Worm (Caenorhabditis elegans) whole organism, L3 larva: ENCODE measurements around the gene apa-2.

Source experiments
- ZK546.5 ChIP-seq: sonication (generic microtip); optimal IDR thresholded peaks from 2 replicates; lab custom pipeline; 2017; ENCODE audit warnings: missing biosample characterization, missing genetic modification characterization
- aly-2 ChIP-seq: fragments of 150-350 bp; optimal IDR thresholded peaks from 2 replicates; lab custom pipeline; 2014; ENCODE audit warnings: missing biosample characterization, missing genetic modification characterization
- ama-1 ChIP-seq: fragments of 150-350 bp; optimal IDR thresholded peaks from 2 replicates; lab custom pipeline; 2018
- ceh-16 ChIP-seq: sonication (generic microtip); optimal IDR thresholded peaks from 2 replicates; lab custom pipeline; 2017; ENCODE audit warnings: missing biosample characterization, missing genetic modification characterization
- ceh-28 ChIP-seq: fragments of 150-350 bp; optimal IDR thresholded peaks from 2 replicates; lab custom pipeline; 2014; ENCODE audit warnings: missing biosample characterization, missing genetic modification reagents, missing genetic modification characterization
- daf-12 ChIP-seq: fragments of 150-350 bp; optimal IDR thresholded peaks from 2 replicates; lab custom pipeline; 2014; ENCODE audit warnings: missing biosample characterization, missing genetic modification reagents, missing genetic modification characterization
- egl-27 ChIP-seq: sonication (generic microtip); optimal IDR thresholded peaks from 4 replicates; lab custom pipeline; 2017; ENCODE audit warnings: missing biosample characterization, missing genetic modification reagents, missing genetic modification characterization
- egl-5 ChIP-seq: fragments of 150-350 bp; optimal IDR thresholded peaks from 2 replicates; lab custom pipeline; 2017; ENCODE audit warnings: missing biosample characterization, missing genetic modification reagents, missing genetic modification characterization, inconsistent platforms
- elt-3 ChIP-seq, 3 experiments: fragments of 150-350 bp in 1 of 3; sonication (generic microtip) in 2 of 3; optimal IDR thresholded peaks; 2 replicates in 2 of 3; 4 replicates in 1 of 3; lab custom pipeline; 2014 to 2017; ENCODE audit warnings: missing biosample characterization in 3 of 3, missing genetic modification characterization in 3 of 3
- eor-1 ChIP-seq, 2 experiments: fragments of 150-350 bp; optimal IDR thresholded peaks; 2 replicates each; lab custom pipeline; 2014 to 2018; ENCODE audit warnings: missing biosample characterization in 2 of 2, missing genetic modification characterization in 2 of 2
- fkh-2 ChIP-seq: fragments of 150-350 bp; optimal IDR thresholded peaks from 2 replicates; lab custom pipeline; 2014; ENCODE audit warnings: missing biosample characterization, missing genetic modification reagents, missing genetic modification characterization
- hmg-11 ChIP-seq: sonication (generic microtip); optimal IDR thresholded peaks from 2 replicates; lab custom pipeline; 2016; ENCODE audit warnings: missing genetic modification characterization, missing compliant biosample characterization
- jun-1 ChIP-seq: fragments of 150-350 bp; optimal IDR thresholded peaks from 2 replicates; lab custom pipeline; 2014; ENCODE audit warnings: missing biosample characterization, missing genetic modification reagents, missing genetic modification characterization
- lin-15B ChIP-seq: fragments of 150-350 bp; optimal IDR thresholded peaks from 2 replicates; lab custom pipeline; 2014; ENCODE audit warnings: missing biosample characterization, missing genetic modification characterization
- lin-39 ChIP-seq: fragments of 150-350 bp; optimal IDR thresholded peaks from 2 replicates; lab custom pipeline; 2018; ENCODE audit warnings: missing biosample characterization, missing genetic modification reagents, missing genetic modification characterization
- lsy-12 ChIP-seq: sonication (generic microtip); optimal IDR thresholded peaks from 2 replicates; lab custom pipeline; 2016; ENCODE audit warnings: mild to moderate bottlenecking, missing genetic modification characterization, missing compliant biosample characterization
- mdl-1 ChIP-seq: fragments of 150-350 bp; optimal IDR thresholded peaks from 2 replicates; lab custom pipeline; 2014; ENCODE audit warnings: missing biosample characterization, missing genetic modification characterization
- mml-1 ChIP-seq: fragments of 150-350 bp; sonication (generic microtip); optimal IDR thresholded peaks from 3 replicates; lab custom pipeline; 2014; ENCODE audit warnings: missing biosample characterization, missing genetic modification characterization
- nfya-1 ChIP-seq: sonication (generic microtip); optimal IDR thresholded peaks from 2 replicates; lab custom pipeline; 2017; ENCODE audit warnings: missing genetic modification characterization, mild to moderate bottlenecking, missing compliant biosample characterization, antibody characterized with exemption, moderate library complexity; ENCODE audit not compliant: insufficient read depth
- nhr-11 ChIP-seq: fragments of 150-350 bp; optimal IDR thresholded peaks from 2 replicates; lab custom pipeline; 2014; ENCODE audit warnings: missing biosample characterization, missing genetic modification characterization
- nhr-23 ChIP-seq: fragments of 150-350 bp; optimal IDR thresholded peaks from 2 replicates; lab custom pipeline; 2014; ENCODE audit warnings: missing biosample characterization, missing genetic modification reagents, missing genetic modification characterization
- nhr-237 ChIP-seq: fragments of 150-350 bp; optimal IDR thresholded peaks from 2 replicates; lab custom pipeline; 2014; ENCODE audit warnings: missing biosample characterization, missing genetic modification characterization
- nhr-25 ChIP-seq: sonication (generic microtip); optimal IDR thresholded peaks from 2 replicates; lab custom pipeline; 2017; ENCODE audit warnings: missing biosample characterization, missing genetic modification characterization
- nhr-28 ChIP-seq: fragments of 150-350 bp; optimal IDR thresholded peaks from 2 replicates; lab custom pipeline; 2014; ENCODE audit warnings: missing biosample characterization, missing genetic modification characterization
- nhr-77 ChIP-seq: fragments of 150-350 bp; optimal IDR thresholded peaks from 2 replicates; lab custom pipeline; 2014; ENCODE audit warnings: missing biosample characterization, missing genetic modification characterization
- pha-4 ChIP-seq: fragments of 150-350 bp; optimal IDR thresholded peaks from 2 replicates; lab custom pipeline; 2014; ENCODE audit warnings: missing biosample characterization, missing genetic modification reagents, missing genetic modification characterization
- pqm-1 ChIP-seq: fragments of 150-350 bp; optimal IDR thresholded peaks from 2 replicates; lab custom pipeline; 2017; ENCODE audit warnings: missing biosample characterization, missing genetic modification characterization, inconsistent platforms
- sea-2 ChIP-seq: fragments of 150-350 bp; sonication (generic microtip); optimal IDR thresholded peaks from 4 replicates; lab custom pipeline; 2014; ENCODE audit warnings: missing biosample characterization, missing genetic modification reagents, missing genetic modification characterization
- skn-1 ChIP-seq: fragments of 150-350 bp; optimal IDR thresholded peaks from 2 replicates; lab custom pipeline; 2014; ENCODE audit warnings: missing biosample characterization, missing genetic modification characterization
- snpc-4 ChIP-seq: fragments of 150-350 bp; optimal IDR thresholded peaks from 2 replicates; lab custom pipeline; 2014; ENCODE audit warnings: missing biosample characterization, missing genetic modification characterization
- unc-39 ChIP-seq: sonication (generic microtip); optimal IDR thresholded peaks from 4 replicates; lab custom pipeline; 2017; ENCODE audit warnings: missing biosample characterization, missing genetic modification characterization
- unc-62 ChIP-seq: fragments of 150-350 bp; sonication (generic microtip); optimal IDR thresholded peaks from 4 replicates; lab custom pipeline; 2014; ENCODE audit warnings: missing biosample characterization, missing genetic modification reagents, missing genetic modification characterization
- ztf-4 ChIP-seq: fragments of 150-350 bp; optimal IDR thresholded peaks from 2 replicates; lab custom pipeline; 2014; ENCODE audit warnings: missing biosample characterization, missing genetic modification characterization

The apa-2 gene

ce11 chrX:9302763-9303162, 35.7 kb upstream of the apa-2 start:
- TF ChIP-seq skn-1 (no peak), pqm-1 (tag; lab: Kevin White, UChicago) (no peak), ZK546.5 (tag; lab: Kevin White, UChicago) (no peak), jun-1 (tag; lab: Kevin White, UChicago) (no peak), egl-27 (tag; lab: Kevin White, UChicago) (no peak), mml-1 (tag; lab: Kevin White, UChicago) (no peak), pha-4 (tag; lab: Kevin White, UChicago) (no peak)

DNA sequence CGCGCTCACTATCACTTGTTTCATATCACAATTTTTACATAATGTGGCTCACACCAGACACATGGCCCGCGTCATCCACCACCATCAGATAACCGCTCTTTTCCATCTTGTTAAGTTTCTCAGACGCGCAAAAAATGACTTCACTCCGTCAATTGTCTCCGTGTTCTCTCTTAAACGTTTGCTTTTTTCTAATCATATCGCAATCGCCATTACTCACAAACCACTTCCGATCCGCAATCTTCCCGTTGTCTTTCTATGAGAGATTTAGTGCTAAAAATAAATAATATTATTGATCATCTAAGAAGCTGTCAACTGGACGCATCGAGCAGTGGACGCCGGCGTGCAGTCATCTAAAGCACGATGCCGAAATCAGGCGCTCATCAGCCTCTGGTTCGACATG, 35.1 kb upstream of the apa-2 start, which contains the start of gene tmc-2:
TSS of gene tmc-2 (plus strand) at position 301 of the 400 bp plus-strand sequence.
- no peak for TF ChIP-seq daf-12 (tag; lab: Kevin White, UChicago)
- TF ChIP-seq lsy-12 (tag; lab: Kevin White, UChicago), result no peak
- no peak for TF ChIP-seq mdl-1
- TF ChIP-seq ceh-16 (tag; lab: Kevin White, UChicago), result no peak
- TF ChIP-seq ztf-4 (tag; lab: Kevin White, UChicago), result no peak
- no peak for TF ChIP-seq nhr-77 (tag; lab: Kevin White, UChicago)
- TF ChIP-seq nfya-1 (tag; lab: Kevin White, UChicago), result no peak

- TF ChIP-seq elt-3 (tag; optimal IDR thresholded peaks at IDR 0.05; lab: Kevin White, UChicago) (no peak), aly-2 (tag; lab: Kevin White, UChicago) (no peak), lin-39 (tag; lab: Kevin White, UChicago) (no peak), fkh-2 (tag; lab: Kevin White, UChicago) (no peak), hmg-11 (tag; lab: Kevin White, UChicago) (no peak), nhr-25 (tag; lab: Kevin White, UChicago) (no peak), nhr-28 (tag; lab: Kevin White, UChicago) (no peak), nfya-1 (tag; lab: Kevin White, UChicago) (no peak), ama-1 (lab: Kevin White, UChicago) (no peak), ztf-4 (tag; lab: Kevin White, UChicago) (no peak)
These were observed 27.2 kb upstream of the apa-2 start, which contains the start of gene H29C22.1 for ce11 chrX:9311225-9311624. Gene H29C22.1 (minus strand): TSS chrX:9311325.

DNA sequence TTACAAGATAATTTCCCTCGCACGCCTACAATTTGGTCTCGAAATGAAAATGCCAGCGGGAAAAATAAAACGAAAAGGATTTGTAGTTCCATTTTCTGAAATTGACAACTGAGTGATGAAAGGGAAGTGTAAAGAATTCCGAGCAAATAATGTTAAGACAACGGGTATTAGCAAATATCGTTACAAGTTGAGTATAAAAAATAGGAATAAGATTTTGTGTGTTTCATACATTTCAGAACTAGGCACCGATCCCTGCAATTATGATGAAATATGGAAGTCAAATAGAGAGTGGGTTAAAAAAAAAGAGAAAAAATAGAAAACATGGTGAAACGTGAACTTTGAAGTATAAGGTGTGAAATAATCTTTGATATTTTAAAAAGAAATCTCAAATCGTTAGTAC, 24.1 kb upstream of the apa-2 start, which contains the start of gene ttr-38:
TSS of gene ttr-38 (minus strand) at position 101 of the 400 bp plus-strand sequence.
- TF ChIP-seq sea-2, result no peak
- TF ChIP-seq lin-15B (tag; lab: Kevin White, UChicago), result no peak
- no peak for TF ChIP-seq jun-1 (tag; lab: Kevin White, UChicago)
- TF ChIP-seq unc-39, result no peak
- no peak for TF ChIP-seq nhr-11 (tag; lab: Kevin White, UChicago)
- TF ChIP-seq lin-39 (tag; lab: Kevin White, UChicago), result no peak
- no peak for TF ChIP-seq pqm-1 (tag; lab: Kevin White, UChicago)
- no peak for TF ChIP-seq snpc-4 (tag; lab: Kevin White, UChicago)
- no peak for TF ChIP-seq ceh-28 (tag; lab: Kevin White, UChicago)
- TF ChIP-seq lsy-12 (tag; lab: Kevin White, UChicago), result no peak
- TF ChIP-seq, all 47 proteins: peak for 0

ce11 chrX:9319080-9319479, 19.4 kb upstream of the apa-2 start, which contains the start of gene npr-7:
Gene npr-7 (minus strand): TSS chrX:9319180.
- TF ChIP-seq nhr-28 (tag; lab: Kevin White, UChicago) (no peak), sea-2 (no peak), egl-27 (tag; lab: Kevin White, UChicago) (no peak), snpc-4 (tag; lab: Kevin White, UChicago) (no peak), mdl-1 (no peak), nhr-237 (tag; lab: Kevin White, UChicago) (no peak), elt-3 (tag; optimal IDR thresholded peaks at IDR 0.05; lab: Kevin White, UChicago) (no peak), egl-5 (tag; lab: Kevin White, UChicago) (no peak), eor-1 (tag; optimal IDR thresholded peaks at IDR 0.05; lab: Kevin White, UChicago) (no peak), nhr-25 (tag; lab: Kevin White, UChicago) (no peak), ama-1 (lab: Kevin White, UChicago) (no peak), lsy-12 (tag; lab: Kevin White, UChicago) (no peak), unc-62 (GFP tag; lab: Kevin White, UChicago) (no peak), skn-1 (no peak), nhr-23 (tag; lab: Kevin White, UChicago) (no peak), ZK546.5 (tag; lab: Kevin White, UChicago) (no peak)
